Worm (Caenorhabditis elegans): Measurements from ENCODE around the gene aps-1.

- TF ChIP-seq lir-3 (tag; optimal IDR thresholded peaks at IDR 0.05), result no peak
- no peak for TF ChIP-seq zfp-2 (tag; optimal IDR thresholded peaks at IDR 0.05)
- TF ChIP-seq snpc-4 (tag; optimal IDR thresholded peaks at IDR 0.05), result no peak
- peak in 1 of 2 experiments; percentile 41 for TF ChIP-seq unc-62 (GFP tag; optimal IDR thresholded peaks at IDR 0.05 in 1 of 2)
- TF ChIP-seq unc-62 (tag; optimal IDR thresholded peaks at IDR 0.05), result no peak
- TF ChIP-seq nhr-10 (tag; optimal IDR thresholded peaks at IDR 0.05), result no peak
- no peak for TF ChIP-seq nhr-28 (tag; optimal IDR thresholded peaks at IDR 0.05)
- no peak for TF ChIP-seq lin-13 (GFP tag; optimal IDR thresholded peaks at IDR 0.05)
- TF ChIP-seq ctbp-1 (GFP tag; IDR thresholded peaks at IDR 0.05), result no peak
Measured at ce11 chrV:5983380-5983779, 34.4 kb upstream of the aps-1 start, which contains the start of gene dhs-16.

All from whole organism, L4 larva.